Worm (Caenorhabditis elegans) whole organism, L1 larva: ENCODE results near the gene Y49A10A.2.
A peak's percentile ranks its signal among the peaks of the same experiment; 100 is the strongest.

Experiments
- C04F5.9 ChIP-seq: sonication (generic microtip); optimal IDR thresholded peaks from 2 replicates; lab custom pipeline; 2016; ENCODE audit warnings: missing genetic modification characterization, missing compliant biosample characterization
- C16A3.4 ChIP-seq: fragments of 150-350 bp; optimal IDR thresholded peaks from 2 replicates; lab custom pipeline; 2014; ENCODE audit warnings: missing biosample characterization, missing genetic modification characterization
- C34B4.2 ChIP-seq: sonication (generic microtip); optimal IDR thresholded peaks from 2 replicates; lab custom pipeline; 2017; ENCODE audit warnings: mild to moderate bottlenecking, missing genetic modification characterization, missing compliant biosample characterization
- aha-1 ChIP-seq: fragments of 150-350 bp; optimal IDR thresholded peaks from 2 replicates; lab custom pipeline; 2014; ENCODE audit warnings: missing biosample characterization, missing genetic modification characterization
- aly-2 ChIP-seq: fragments of 150-350 bp; optimal IDR thresholded peaks from 2 replicates; lab custom pipeline; 2014; ENCODE audit warnings: missing biosample characterization, missing genetic modification characterization
- blmp-1 ChIP-seq: fragments of 150-350 bp; optimal IDR thresholded peaks from 2 replicates; lab custom pipeline; 2014; ENCODE audit warnings: missing biosample characterization, missing genetic modification characterization
- ceh-82 ChIP-seq, 3 experiments: fragments of 150-350 bp in 1 of 3; sonication (generic microtip) in 2 of 3; optimal IDR thresholded peaks; 2 replicates each; lab custom pipeline; 2014 to 2017; ENCODE audit warnings: missing biosample characterization in 3 of 3, missing genetic modification characterization in 3 of 3
- ces-1 ChIP-seq: fragments of 150-350 bp; optimal IDR thresholded peaks from 2 replicates; lab custom pipeline; 2014; ENCODE audit warnings: missing biosample characterization, missing genetic modification reagents, missing genetic modification characterization
- dpl-1 ChIP-seq, 3 experiments: fragments of 150-350 bp in 2 of 3; sonication (generic microtip) in 1 of 3; optimal IDR thresholded peaks; 2 replicates each; lab custom pipeline; 2014 to 2017; ENCODE audit warnings: missing biosample characterization in 3 of 3, missing genetic modification characterization in 3 of 3, missing genetic modification reagents in 3 of 3
- dsc-1 ChIP-seq: sonication (generic microtip); optimal IDR thresholded peaks from 2 replicates; lab custom pipeline; 2016; ENCODE audit warnings: mild to moderate bottlenecking, missing genetic modification characterization, missing compliant biosample characterization
- efl-1 ChIP-seq, 4 experiments: fragments of 150-350 bp; optimal IDR thresholded peaks in 3 of 4; peaks in 1 of 4; 1 replicate in 1 of 4; 2 replicates in 3 of 4; lab custom pipeline; 2014; ENCODE audit warnings: missing biosample characterization in 2 of 4, missing genetic modification characterization in 2 of 4, missing genetic modification reagents in 2 of 4
- egl-13 ChIP-seq: sonication (generic microtip); optimal IDR thresholded peaks from 2 replicates; lab custom pipeline; 2016; ENCODE audit warnings: missing genotype, missing genetic modification reagents, missing genetic modification characterization, missing compliant biosample characterization
- egl-27 ChIP-seq, 2 experiments: fragments of 150-350 bp in 1 of 2; sonication (generic microtip); optimal IDR thresholded peaks; 3 replicates each; lab custom pipeline; 2017 to 2018; ENCODE audit warnings: missing biosample characterization in 2 of 2, missing genetic modification characterization in 2 of 2, missing genetic modification reagents in 2 of 2
- elt-2 ChIP-seq: sonication (generic microtip); optimal IDR thresholded peaks from 2 replicates; lab custom pipeline; 2016; ENCODE audit warnings: missing genetic modification characterization, mild to moderate bottlenecking, inconsistent platforms, missing compliant biosample characterization, missing genetic modification reagents
- ets-5 ChIP-seq: fragments of 200-800 bp; sonication (Bioruptor generic); IDR thresholded peaks from 2 replicates; pipeline ENCODE4 v1.3.6; 2022; ENCODE audit warnings: missing genetic modification characterization, missing compliant biosample characterization
- fkh-10 ChIP-seq: sonication (generic microtip); optimal IDR thresholded peaks from 2 replicates; lab custom pipeline; 2017; ENCODE audit warnings: missing biosample characterization, missing genetic modification reagents, missing genetic modification characterization
- fkh-4 ChIP-seq: sonication (generic microtip); optimal IDR thresholded peaks from 2 replicates; lab custom pipeline; 2016; ENCODE audit warnings: missing compliant biosample characterization, missing genetic modification characterization, borderline replicate concordance
- fos-1 ChIP-seq: fragments of 150-350 bp; optimal IDR thresholded peaks from 2 replicates; lab custom pipeline; 2014; ENCODE audit warnings: missing biosample characterization, missing genetic modification characterization
- grh-1 ChIP-seq: fragments of 200-800 bp; sonication (Bioruptor generic); IDR thresholded peaks from 2 replicates; pipeline ENCODE4 v1.3.6; 2022; ENCODE audit warnings: missing genetic modification reagents, missing genetic modification characterization, missing compliant biosample characterization
- hlh-17 ChIP-seq: fragments of 200-800 bp; sonication (Bioruptor generic); optimal IDR thresholded peaks from 2 replicates; lab custom pipeline; 2018; ENCODE audit warnings: missing genetic modification characterization, mild to moderate bottlenecking, missing compliant biosample characterization, moderate library complexity, borderline replicate concordance
- isw-1 ChIP-seq: fragments of 200-800 bp; sonication (Bioruptor generic); IDR thresholded peaks from 2 replicates; pipeline ENCODE4 v1.3.6; 2022; ENCODE audit warnings: missing genetic modification characterization, missing compliant biosample characterization
- jun-1 ChIP-seq: fragments of 150-350 bp; optimal IDR thresholded peaks from 2 replicates; lab custom pipeline; 2014; ENCODE audit warnings: missing biosample characterization, missing genetic modification reagents, missing genetic modification characterization
- lin-13 ChIP-seq: fragments of 150-350 bp; optimal IDR thresholded peaks from 2 replicates; lab custom pipeline; 2014; ENCODE audit warnings: missing biosample characterization, missing genetic modification reagents, missing genetic modification characterization
- lin-15B ChIP-seq: fragments of 150-350 bp; sonication (generic microtip); optimal IDR thresholded peaks from 3 replicates; lab custom pipeline; 2014; ENCODE audit warnings: missing biosample characterization, missing genetic modification characterization
- lir-3 ChIP-seq: sonication (generic microtip); optimal IDR thresholded peaks from 2 replicates; lab custom pipeline; 2016; ENCODE audit warnings: mild to moderate bottlenecking, missing genetic modification characterization, moderate library complexity, missing compliant biosample characterization; ENCODE audit not compliant: poor library complexity
- lsy-2 ChIP-seq, 2 experiments: fragments of 150-350 bp; optimal IDR thresholded peaks; 2 replicates each; lab custom pipeline; 2014; ENCODE audit warnings: missing biosample characterization in 2 of 2, missing genetic modification characterization in 2 of 2
- mab-9 ChIP-seq: fragments of 200-800 bp; sonication (Bioruptor generic); IDR thresholded peaks from 2 replicates; pipeline ENCODE4 v1.3.6; 2022; ENCODE audit warnings: missing genetic modification reagents, missing genetic modification characterization, missing compliant biosample characterization
- mdl-1 ChIP-seq, 2 experiments: fragments of 150-350 bp; optimal IDR thresholded peaks; 2 replicates each; lab custom pipeline; 2014 to 2017; ENCODE audit warnings: missing biosample characterization in 2 of 2, missing genetic modification characterization in 2 of 2, inconsistent platforms in 1 of 2
- mef-2 ChIP-seq: fragments of 150-350 bp; optimal IDR thresholded peaks from 2 replicates; lab custom pipeline; 2014; ENCODE audit warnings: missing biosample characterization, missing genetic modification characterization
- mep-1 ChIP-seq: fragments of 150-350 bp; optimal IDR thresholded peaks from 2 replicates; lab custom pipeline; 2014; ENCODE audit warnings: missing biosample characterization, missing genetic modification characterization
- nhr-12 ChIP-seq: sonication (generic microtip); optimal IDR thresholded peaks from 2 replicates; lab custom pipeline; 2017; ENCODE audit warnings: missing biosample characterization, missing genetic modification characterization
- nhr-20 ChIP-seq: sonication (generic microtip); optimal IDR thresholded peaks from 2 replicates; lab custom pipeline; 2016; ENCODE audit warnings: mild to moderate bottlenecking, missing genetic modification characterization, missing compliant biosample characterization
- nhr-237 ChIP-seq: fragments of 150-350 bp; optimal IDR thresholded peaks from 2 replicates; lab custom pipeline; 2014; ENCODE audit warnings: missing biosample characterization, missing genetic modification characterization
- nhr-47 ChIP-seq: sonication (generic microtip); optimal IDR thresholded peaks from 2 replicates; lab custom pipeline; 2016; ENCODE audit warnings: mild to moderate bottlenecking, missing genetic modification characterization, moderate library complexity, missing compliant biosample characterization
- nhr-76 ChIP-seq: sonication (generic microtip); optimal IDR thresholded peaks from 2 replicates; lab custom pipeline; 2017; ENCODE audit warnings: missing biosample characterization, missing genetic modification characterization
- nhr-77 ChIP-seq: fragments of 150-350 bp; optimal IDR thresholded peaks from 2 replicates; lab custom pipeline; 2014; ENCODE audit warnings: missing biosample characterization, missing genetic modification characterization
- nhr-84 ChIP-seq: sonication (generic microtip); optimal IDR thresholded peaks from 2 replicates; lab custom pipeline; 2017; ENCODE audit warnings: missing biosample characterization, missing genetic modification characterization
- pag-3 ChIP-seq: sonication (generic microtip); optimal IDR thresholded peaks from 2 replicates; lab custom pipeline; 2017; ENCODE audit warnings: missing genetic modification characterization, mild to moderate bottlenecking, missing compliant biosample characterization, antibody characterized with exemption, borderline replicate concordance; ENCODE audit not compliant: insufficient read depth
- pqm-1 ChIP-seq: sonication (generic microtip); optimal IDR thresholded peaks from 3 replicates; lab custom pipeline; 2017; ENCODE audit warnings: missing biosample characterization, missing genetic modification characterization
- rnt-1 ChIP-seq: sonication (generic microtip); optimal IDR thresholded peaks from 2 replicates; lab custom pipeline; 2016; ENCODE audit warnings: mild to moderate bottlenecking, missing genetic modification characterization, moderate library complexity, missing compliant biosample characterization
- skn-1 ChIP-seq: fragments of 150-350 bp; optimal IDR thresholded peaks from 2 replicates; lab custom pipeline; 2014; ENCODE audit warnings: missing biosample characterization, missing genetic modification characterization
- snu-23 ChIP-seq: sonication (generic microtip); optimal IDR thresholded peaks from 2 replicates; lab custom pipeline; 2016; ENCODE audit warnings: missing genetic modification characterization, missing compliant biosample characterization
- sox-4 ChIP-seq: sonication (generic microtip); optimal IDR thresholded peaks from 2 replicates; lab custom pipeline; 2016; ENCODE audit warnings: missing genetic modification characterization, missing compliant biosample characterization
- sptf-1 ChIP-seq: fragments of 150-350 bp; optimal IDR thresholded peaks from 2 replicates; lab custom pipeline; 2014; ENCODE audit warnings: missing biosample characterization, missing genetic modification characterization
- sup-37 ChIP-seq: fragments of 200-800 bp; sonication (Bioruptor generic); optimal IDR thresholded peaks from 2 replicates; lab custom pipeline; 2018; ENCODE audit warnings: mild to moderate bottlenecking, missing genetic modification characterization, missing compliant biosample characterization
- swsn-7 ChIP-seq: sonication (generic microtip); optimal IDR thresholded peaks from 2 replicates; lab custom pipeline; 2016; ENCODE audit warnings: missing genetic modification characterization, missing compliant biosample characterization
- tbx-2 ChIP-seq: sonication (generic microtip); optimal IDR thresholded peaks from 2 replicates; lab custom pipeline; 2016; ENCODE audit warnings: missing genetic modification characterization, missing compliant biosample characterization
- tlp-1 ChIP-seq: fragments of 150-350 bp; optimal IDR thresholded peaks from 2 replicates; lab custom pipeline; 2014; ENCODE audit warnings: missing biosample characterization, missing genetic modification characterization
- unc-86 ChIP-seq: sonication (generic microtip); optimal IDR thresholded peaks from 2 replicates; lab custom pipeline; 2016; ENCODE audit warnings: missing genetic modification characterization, missing compliant biosample characterization
- vab-15 ChIP-seq: sonication (generic microtip); optimal IDR thresholded peaks from 2 replicates; lab custom pipeline; 2017; ENCODE audit warnings: missing genotype, mild to moderate bottlenecking, missing genetic modification characterization, missing compliant biosample characterization
- zag-1 ChIP-seq: fragments of 150-350 bp; optimal IDR thresholded peaks from 2 replicates; lab custom pipeline; 2014; ENCODE audit warnings: missing biosample characterization, missing genetic modification characterization
- zip-4 ChIP-seq: fragments of 200-800 bp; sonication (Bioruptor generic); optimal IDR thresholded peaks from 2 replicates; lab custom pipeline; 2018; ENCODE audit warnings: mild to moderate bottlenecking, missing genetic modification characterization, moderate library complexity, missing compliant biosample characterization
- ztf-4 ChIP-seq: fragments of 150-350 bp; optimal IDR thresholded peaks from 2 replicates; lab custom pipeline; 2014; ENCODE audit warnings: missing biosample characterization, missing genetic modification characterization

Y49A10A.2 gene

ce11 chrX:10333301-10333854, 39.1 kb downstream of the Y49A10A.2 start, which contains the start of gene R07E3.4:
TSS of gene R07E3.4 (minus strand) at chrX:10333351.
- TF ChIP-seq ceh-82 (tag; optimal IDR thresholded peaks at IDR 0.05; lab: Kevin White, UChicago) = no peak
- TF ChIP-seq nhr-84 (tag; lab: Kevin White, UChicago) = no peak
- TF ChIP-seq sox-4 (tag; lab: Kevin White, UChicago) = no peak
- TF ChIP-seq tlp-1 = no peak
- TF ChIP-seq fkh-4 (tag; lab: Kevin White, UChicago) = no peak
- no peak for TF ChIP-seq lir-3 (tag; lab: Kevin White, UChicago)
- TF ChIP-seq rnt-1 = peak; percentile 65
- TF ChIP-seq snu-23 = peak; percentile 54
- TF ChIP-seq egl-27 (tag; optimal IDR thresholded peaks at IDR 0.05; lab: Kevin White, UChicago) = peak in 1 of 2 experiments; percentile 17
- TF ChIP-seq zag-1 (tag; lab: Kevin White, UChicago) = no peak
- TF ChIP-seq ztf-4 = no peak
- TF ChIP-seq skn-1 (tag; lab: Kevin White, UChicago) = no peak
- no peak for TF ChIP-seq mdl-1 (tag; optimal IDR thresholded peaks at IDR 0.05; lab: Kevin White, UChicago)
- no peak for TF ChIP-seq lin-15B (tag; lab: Kevin White, UChicago)
- no peak for TF ChIP-seq nhr-237
- no peak for TF ChIP-seq nhr-47 (tag; lab: Kevin White, UChicago)
- TF ChIP-seq efl-1 (optimal IDR thresholded peaks at IDR 0.05; lab: Kevin White, UChicago) = no peak
- no peak for TF ChIP-seq efl-1 (GFP tag; optimal IDR thresholded peaks at IDR 0.05 in 1 of 2; lab: Kevin White, UChicago)
- no peak for TF ChIP-seq pag-3
- TF ChIP-seq tbx-2 (tag; lab: Kevin White, UChicago) = peak; percentile 30
- no peak for TF ChIP-seq C04F5.9
- TF ChIP-seq mep-1 (tag; lab: Kevin White, UChicago) = peak; percentile 18
- TF ChIP-seq nhr-77 = no peak
- no peak for TF ChIP-seq isw-1 (GFP tag; lab: Robert Waterston, UW)
- TF ChIP-seq egl-13 (tag; lab: Kevin White, UChicago) = no peak
- TF ChIP-seq aha-1 (tag; lab: Kevin White, UChicago) = no peak
- no peak for TF ChIP-seq sptf-1 (tag; lab: Kevin White, UChicago)
- TF ChIP-seq dsc-1 (tag; lab: Kevin White, UChicago) = no peak
- TF ChIP-seq aly-2 (tag; lab: Kevin White, UChicago) = no peak
- no peak for TF ChIP-seq lin-13 (GFP tag; lab: Kevin White, UChicago)
- TF ChIP-seq zip-4 (GFP tag; lab: Kevin White, UChicago) = no peak
- TF ChIP-seq mab-9 (GFP tag; lab: Robert Waterston, UW) = no peak
- TF ChIP-seq nhr-12 = no peak
- no peak for TF ChIP-seq fkh-10 (GFP tag; lab: Kevin White, UChicago)
- TF ChIP-seq hlh-17 (GFP tag; lab: Kevin White, UChicago) = no peak
- no peak for TF ChIP-seq swsn-7 (tag; lab: Kevin White, UChicago)
- no peak for TF ChIP-seq dpl-1 (GFP tag; optimal IDR thresholded peaks at IDR 0.05; lab: Kevin White, UChicago)
- TF ChIP-seq C34B4.2 (tag; lab: Kevin White, UChicago) = no peak
- peak; percentile 79 for TF ChIP-seq elt-2
- no peak for TF ChIP-seq mef-2
- no peak for TF ChIP-seq sup-37
- peak; percentile 86 for TF ChIP-seq nhr-20 (tag; lab: Kevin White, UChicago)
- no peak for TF ChIP-seq unc-86 (tag; lab: Kevin White, UChicago)
- TF ChIP-seq pqm-1 (tag; lab: Kevin White, UChicago) = peak; percentile 9
- TF ChIP-seq C16A3.4 (tag; lab: Kevin White, UChicago) = no peak
- TF ChIP-seq jun-1 = no peak
- no peak for TF ChIP-seq ets-5 (GFP tag; lab: Robert Waterston, UW)
- TF ChIP-seq nhr-76 (tag; lab: Kevin White, UChicago) = no peak
- no peak for TF ChIP-seq vab-15
- peak in 1 of 2 experiments; percentile 1 for TF ChIP-seq lsy-2 (tag; optimal IDR thresholded peaks at IDR 0.05; lab: Kevin White, UChicago)
- no peak for TF ChIP-seq fos-1 (tag; lab: Kevin White, UChicago)
- TF ChIP-seq ces-1 (GFP tag; lab: Kevin White, UChicago) = no peak
- peak; percentile 61 for TF ChIP-seq grh-1
- peak; percentile 25 for TF ChIP-seq blmp-1
